Fruit fly (Drosophila melanogaster) whole organism, embryonic: ENCODE results near the gene UQCR-6.4L.

ENCODE experiments used
- Aef1 ChIP-seq: fragments of 200-800 bp; sonication (Bioruptor generic); IDR thresholded peaks from 3 replicates; pipeline ENCODE4 v1.3.6; 2022; ENCODE audit warnings: missing biosample characterization, missing genetic modification characterization
- Asciz ChIP-seq: fragments of 200-800 bp; sonication (Bioruptor generic); optimal IDR thresholded peaks from 2 replicates; lab custom pipeline; 2017; ENCODE audit warnings: missing biosample characterization, mild to moderate bottlenecking, missing genetic modification characterization, missing genetic modification reagents
- Blimp-1 ChIP-seq: fragments of 200-800 bp; sonication (Bioruptor generic); optimal IDR thresholded peaks from 3 replicates; lab custom pipeline; 2018; ENCODE audit warnings: missing biosample characterization, missing genetic modification characterization, mild to moderate bottlenecking, moderate library complexity, missing genetic modification reagents
- C15 ChIP-seq: fragments of 200-800 bp; sonication (Bioruptor generic); IDR thresholded peaks from 3 replicates; pipeline ENCODE4 v1.3.6; 2022; ENCODE audit warnings: missing biosample characterization, missing genetic modification characterization
- CG10209 ChIP-seq: fragments of 200-800 bp; sonication (Bioruptor generic); optimal IDR thresholded peaks from 3 replicates; lab custom pipeline; 2017; ENCODE audit warnings: missing biosample characterization, mild to moderate bottlenecking, missing genetic modification characterization, missing genetic modification reagents
- CG11093 ChIP-seq: fragments of 200-800 bp; sonication (Bioruptor generic); IDR thresholded peaks from 3 replicates; pipeline ENCODE4 v1.3.6; 2022; ENCODE audit warnings: missing biosample characterization, missing genetic modification characterization
- CG12155 ChIP-seq: fragments of 200-800 bp; sonication (Bioruptor generic); optimal IDR thresholded peaks from 3 replicates; lab custom pipeline; 2016; ENCODE audit warnings: missing biosample characterization, missing genetic modification characterization
- CG13624 ChIP-seq: fragments of 200-800 bp; sonication (Bioruptor generic); optimal IDR thresholded peaks from 2 replicates; lab custom pipeline; 2016; ENCODE audit warnings: missing biosample characterization, missing genetic modification characterization
- CG15073 ChIP-seq: fragments of 200-800 bp; sonication (Bioruptor generic); optimal IDR thresholded peaks from 2 replicates; lab custom pipeline; 2016; ENCODE audit warnings: missing biosample characterization, missing genetic modification characterization
- CG15269 ChIP-seq: fragments of 200-800 bp; sonication (Bioruptor generic); optimal IDR thresholded peaks from 2 replicates; lab custom pipeline; 2018; ENCODE audit warnings: missing biosample characterization, mild to moderate bottlenecking, missing genetic modification characterization, moderate library complexity
- CG15514 ChIP-seq: fragments of 200-800 bp; sonication (Bioruptor generic); optimal IDR thresholded peaks from 3 replicates; lab custom pipeline; 2017; ENCODE audit warnings: missing biosample characterization, missing genetic modification characterization, mild to moderate bottlenecking, moderate library complexity, missing genetic modification reagents
- CG2129 ChIP-seq: fragments of 200-800 bp; sonication (Bioruptor generic); IDR thresholded peaks from 2 replicates; pipeline ENCODE4 v1.3.6; 2022; ENCODE audit warnings: missing biosample characterization, missing genetic modification characterization; ENCODE audit not compliant: partially characterized antibody
- CG2875 ChIP-seq: fragments of 200-800 bp; sonication (Bioruptor generic); optimal IDR thresholded peaks from 2 replicates; lab custom pipeline; 2017; ENCODE audit warnings: missing biosample characterization, mild to moderate bottlenecking, missing genetic modification characterization, missing genetic modification reagents
- CG2889 ChIP-seq: fragments of 200-800 bp; sonication (Bioruptor generic); IDR thresholded peaks from 3 replicates; pipeline ENCODE4 v1.3.6; 2022; ENCODE audit warnings: missing biosample characterization, missing genetic modification characterization
- CG31365 ChIP-seq: fragments of 200-800 bp; sonication (Bioruptor generic); optimal IDR thresholded peaks from 2 replicates; lab custom pipeline; 2018; ENCODE audit warnings: missing biosample characterization, mild to moderate bottlenecking, missing genetic modification characterization
- CG34224 ChIP-seq: fragments of 200-800 bp; sonication (Bioruptor generic); IDR thresholded peaks from 3 replicates; pipeline ENCODE4 v1.3.6; 2022; ENCODE audit warnings: missing biosample characterization, missing genetic modification characterization; ENCODE audit not compliant: partially characterized antibody
- CG3838 ChIP-seq: fragments of 200-800 bp; sonication (Bioruptor generic); optimal IDR thresholded peaks from 3 replicates; lab custom pipeline; 2016; ENCODE audit warnings: missing biosample characterization, missing genetic modification characterization
- CG7786 ChIP-seq: fragments of 200-800 bp; sonication (Bioruptor generic); optimal IDR thresholded peaks from 2 replicates; lab custom pipeline; 2016; ENCODE audit warnings: missing biosample characterization, missing genetic modification characterization
- CG8478 ChIP-seq: fragments of >200 bp; optimal IDR thresholded peaks from 2 replicates; lab custom pipeline; 2018
- Doc3 ChIP-seq: fragments of 200-800 bp; sonication (Bioruptor generic); IDR thresholded peaks from 3 replicates; pipeline ENCODE4 v1.3.6; 2022; ENCODE audit warnings: missing biosample characterization, missing genetic modification characterization; ENCODE audit not compliant: partially characterized antibody
- Fer2 ChIP-seq: fragments of 200-800 bp; sonication (Bioruptor generic); optimal IDR thresholded peaks from 2 replicates; lab custom pipeline; 2018; ENCODE audit warnings: missing biosample characterization, mild to moderate bottlenecking, missing genetic modification characterization, moderate library complexity
- H15 ChIP-seq: fragments of 200-800 bp; sonication (Bioruptor generic); IDR thresholded peaks from 3 replicates; pipeline ENCODE4 v1.3.6; 2022; ENCODE audit warnings: missing biosample characterization, missing genetic modification characterization
- HLHmδ ChIP-seq: fragments of 200-800 bp; sonication (Bioruptor generic); optimal IDR thresholded peaks from 2 replicates; lab custom pipeline; 2018; ENCODE audit warnings: missing biosample characterization, mild to moderate bottlenecking, missing genetic modification characterization, moderate library complexity
- Hand ChIP-seq: fragments of 200-800 bp; sonication (Bioruptor generic); optimal IDR thresholded peaks from 2 replicates; lab custom pipeline; 2017; ENCODE audit warnings: mild to moderate bottlenecking, missing biosample characterization, missing genetic modification reagents, missing genetic modification characterization
- Lpt ChIP-seq: fragments of >200 bp; optimal IDR thresholded peaks from 2 replicates; lab custom pipeline; 2018; ENCODE audit warnings: missing biosample characterization, missing genetic modification characterization
- ab ChIP-seq: fragments of 200-800 bp; sonication (Bioruptor generic); optimal IDR thresholded peaks from 2 replicates; lab custom pipeline; 2016; ENCODE audit warnings: missing biosample characterization, missing genetic modification characterization
- az2 ChIP-seq: fragments of 200-800 bp; sonication (Bioruptor generic); optimal IDR thresholded peaks from 3 replicates; lab custom pipeline; 2016; ENCODE audit warnings: missing biosample characterization, missing genetic modification characterization
- bbx ChIP-seq: fragments of 200-800 bp; sonication (Bioruptor generic); IDR thresholded peaks from 2 replicates; pipeline ENCODE4 v1.3.6; 2022; ENCODE audit warnings: missing biosample characterization, missing genetic modification characterization; ENCODE audit not compliant: partially characterized antibody
- br ChIP-seq: fragments of >200 bp; optimal IDR thresholded peaks from 2 replicates; lab custom pipeline; 2017
- cato ChIP-seq: fragments of 200-800 bp; sonication (Bioruptor generic); optimal IDR thresholded peaks from 2 replicates; lab custom pipeline; 2016; ENCODE audit warnings: missing biosample characterization, missing genetic modification characterization, borderline replicate concordance
- cwo ChIP-seq: fragments of 200-800 bp; sonication (Bioruptor generic); optimal IDR thresholded peaks from 3 replicates; lab custom pipeline; 2017; ENCODE audit warnings: missing biosample characterization, missing genetic modification characterization, mild to moderate bottlenecking, moderate library complexity, missing genetic modification reagents
- da ChIP-seq: fragments of 200-800 bp; sonication (Bioruptor generic); optimal IDR thresholded peaks from 2 replicates; lab custom pipeline; 2016; ENCODE audit warnings: missing biosample characterization, missing genetic modification characterization
- dm ChIP-seq: fragments of 200-800 bp; sonication (Bioruptor generic); optimal IDR thresholded peaks from 3 replicates; lab custom pipeline; 2016; ENCODE audit warnings: missing biosample characterization, missing genetic modification characterization
- emc ChIP-seq: fragments of 200-800 bp; sonication (Bioruptor generic); optimal IDR thresholded peaks from 2 replicates; lab custom pipeline; 2016; ENCODE audit warnings: missing biosample characterization, missing genetic modification characterization
- fru ChIP-seq: fragments of >200 bp; optimal IDR thresholded peaks from 2 replicates; lab custom pipeline; 2017
- gfzf ChIP-seq: fragments of 200-800 bp; sonication (Bioruptor generic); optimal IDR thresholded peaks from 2 replicates; lab custom pipeline; 2016; ENCODE audit warnings: missing biosample characterization, mild to moderate bottlenecking, missing genetic modification characterization, moderate library complexity
- h ChIP-seq: fragments of >200 bp; optimal IDR thresholded peaks from 2 replicates; lab custom pipeline; 2017
- hb ChIP-seq: fragments of 200-800 bp; sonication (Bioruptor generic); IDR thresholded peaks from 3 replicates; pipeline ENCODE4 v1.3.6; 2022; ENCODE audit warnings: missing biosample characterization, missing genetic modification characterization; ENCODE audit not compliant: partially characterized antibody
- jing ChIP-seq: fragments of 200-800 bp; sonication (Bioruptor generic); optimal IDR thresholded peaks from 2 replicates; lab custom pipeline; 2018; ENCODE audit warnings: missing biosample characterization, mild to moderate bottlenecking, missing genetic modification characterization
- nerfin-2 ChIP-seq: fragments of 200-800 bp; sonication (Bioruptor generic); IDR thresholded peaks from 2 replicates; pipeline ENCODE4 v1.3.6; 2022; ENCODE audit warnings: missing biosample characterization, missing genetic modification characterization; ENCODE audit not compliant: partially characterized antibody
- psq ChIP-seq: fragments of 200-800 bp; sonication (Bioruptor generic); optimal IDR thresholded peaks from 2 replicates; lab custom pipeline; 2017; ENCODE audit warnings: missing biosample characterization, missing genetic modification characterization
- rib ChIP-seq: fragments of 200-800 bp; sonication (Bioruptor generic); IDR thresholded peaks from 2 replicates; pipeline ENCODE4 v1.3.6; 2022; ENCODE audit warnings: missing biosample characterization, missing genetic modification characterization
- schlank ChIP-seq: fragments of 200-800 bp; sonication (Bioruptor generic); optimal IDR thresholded peaks from 2 replicates; lab custom pipeline; 2018; ENCODE audit warnings: missing biosample characterization, mild to moderate bottlenecking, missing genetic modification characterization
- so ChIP-seq: fragments of 200-800 bp; sonication (Bioruptor generic); IDR thresholded peaks from 3 replicates; pipeline ENCODE4 v1.3.6; 2022; ENCODE audit warnings: missing biosample characterization, missing genetic modification characterization
- tap ChIP-seq: fragments of 200-800 bp; optimal IDR thresholded peaks from 3 replicates; lab custom pipeline; 2019; ENCODE audit warnings: missing biosample characterization, mild to moderate bottlenecking, missing genetic modification characterization, moderate library complexity
- tio ChIP-seq: fragments of 200-800 bp; sonication (Bioruptor generic); optimal IDR thresholded peaks from 2 replicates; lab custom pipeline; 2017; ENCODE audit warnings: missing biosample characterization, missing genetic modification characterization, inconsistent platforms
- toy ChIP-seq: fragments of 200-800 bp; sonication (Bioruptor generic); IDR thresholded peaks from 2 replicates; pipeline ENCODE4 v1.3.6; 2022; ENCODE audit warnings: missing biosample characterization, missing genetic modification characterization
- ttk ChIP-seq: fragments of 200-800 bp; sonication (Bioruptor generic); IDR thresholded peaks from 2 replicates; pipeline ENCODE4 v2.1.2; 2022; ENCODE audit warnings: missing biosample characterization, missing genetic modification characterization
- unc-4 ChIP-seq: fragments of 200-800 bp; sonication (Bioruptor generic); IDR thresholded peaks from 2 replicates; pipeline ENCODE4 v1.3.6; 2022; ENCODE audit warnings: missing biosample characterization, missing genetic modification characterization; ENCODE audit not compliant: partially characterized antibody
- unpg ChIP-seq: fragments of 200-800 bp; sonication (Bioruptor generic); optimal IDR thresholded peaks from 3 replicates; lab custom pipeline; 2018; ENCODE audit warnings: missing biosample characterization, mild to moderate bottlenecking, missing genetic modification characterization, moderate library complexity
- z ChIP-seq: fragments of 200-800 bp; sonication (Bioruptor generic); IDR thresholded peaks from 3 replicates; pipeline ENCODE4 v1.3.6; 2022; ENCODE audit warnings: missing biosample characterization, missing genetic modification characterization
- zen ChIP-seq: fragments of 200-800 bp; sonication (Bioruptor generic); optimal IDR thresholded peaks from 3 replicates; lab custom pipeline; 2018; ENCODE audit warnings: missing biosample characterization, mild to moderate bottlenecking, missing genetic modification characterization, moderate library complexity

UQCR-6.4L gene

dm6 chr3L:16567495-16567894 lies 945 bp downstream of the UQCR-6.4L start (continued):
- TF ChIP-seq az2 (GFP tag; lab: Kevin White, UChicago) (peak; percentile 59), CG13624 (GFP tag; lab: Kevin White, UChicago) (no peak), Asciz (GFP tag; lab: Kevin White, UChicago) (peak; percentile 71), CG10209 (GFP tag; lab: Kevin White, UChicago) (peak; percentile 52), fru (lab: Kevin White, UChicago) (no peak), CG15514 (no peak), C15 (GFP tag; lab: Robert Waterston, UW) (no peak), h (no peak), CG3838 (no peak), jing (GFP tag; lab: Kevin White, UChicago) (peak; percentile 27), tap (peak; percentile 80), CG15269 (peak; percentile 71), CG31365 (tag; lab: Kevin White, UChicago) (no peak), emc (GFP tag; lab: Kevin White, UChicago) (no peak), CG2889 (no peak), Hand (GFP tag; lab: Kevin White, UChicago) (no peak), br (no peak), tio (GFP tag; lab: Kevin White, UChicago) (peak; percentile 22), unpg (peak; percentile 77), CG12155 (GFP tag; lab: Kevin White, UChicago) (no peak), HLHmδ (GFP tag; lab: Kevin White, UChicago) (no peak), CG7786 (GFP tag; lab: Kevin White, UChicago) (no peak), nerfin-2 (no peak), Blimp-1 (GFP tag; lab: Kevin White, UChicago) (peak; percentile 77), CG15073 (GFP tag; lab: Kevin White, UChicago) (no peak), ab (GFP tag; lab: Kevin White, UChicago) (no peak), Lpt (GFP tag; lab: Kevin White, UChicago) (no peak), zen (tag; lab: Kevin White, UChicago) (peak; percentile 57), psq (GFP tag; lab: Kevin White, UChicago) (no peak), CG34224 (GFP tag; lab: Robert Waterston, UW) (no peak), dm (GFP tag; lab: Kevin White, UChicago) (no peak), rib (GFP tag; lab: Robert Waterston, UW) (no peak), schlank (tag; lab: Kevin White, UChicago) (no peak), cato (GFP tag; lab: Kevin White, UChicago) (peak; percentile 6), toy (GFP tag; lab: Robert Waterston, UW) (no peak), CG2875 (GFP tag; lab: Kevin White, UChicago) (peak; percentile 50), CG11093 (GFP tag; lab: Robert Waterston, UW) (no peak), so (GFP tag; lab: Robert Waterston, UW) (no peak), H15 (0 out of 3 replicates have a peak, but pooled peaks have one; percentile 39), da (no peak), Fer2 (tag; lab: Kevin White, UChicago) (peak; percentile 12), gfzf (GFP tag; lab: Kevin White, UChicago) (no peak), z (GFP tag; lab: Robert Waterston, UW) (no peak), CG8478 (lab: Kevin White, UChicago) (no peak), CG2129 (GFP tag; lab: Robert Waterston, UW) (no peak), Aef1 (no peak), ttk (GFP tag; lab: Robert Waterston, UW) (0 out of 2 replicates have a peak, but pooled peaks have one; percentile 38), hb (GFP tag; lab: Robert Waterston, UW) (no peak), cwo (peak; percentile 29), Doc3 (GFP tag; lab: Robert Waterston, UW) (no peak), unc-4 (GFP tag; lab: Robert Waterston, UW) (no peak), bbx (GFP tag; lab: Robert Waterston, UW) (no peak)
